Fruit fly (Drosophila melanogaster) whole organism, embryonic: ENCODE measurements around the gene CG46059.
A peak's percentile ranks its signal among the peaks of the same experiment; 100 is the strongest.

ENCODE experiments used
- Atf6 ChIP-seq: fragments of 200-800 bp; sonication (Bioruptor generic); IDR thresholded peaks from 2 replicates; pipeline ENCODE4 v1.3.6; 2022; ENCODE audit warnings: missing biosample characterization, missing genetic modification characterization
- B-H2 ChIP-seq: fragments of 200-800 bp; sonication (Bioruptor generic); optimal IDR thresholded peaks from 2 replicates; lab custom pipeline; 2018; ENCODE audit warnings: missing biosample characterization, mild to moderate bottlenecking, missing genetic modification characterization
- CG10462 ChIP-seq: fragments of 200-800 bp; sonication (Bioruptor generic); optimal IDR thresholded peaks from 2 replicates; lab custom pipeline; 2016; ENCODE audit warnings: missing biosample characterization, missing genetic modification characterization
- CG12236 ChIP-seq: fragments of 200-800 bp; sonication (Bioruptor generic); optimal IDR thresholded peaks from 2 replicates; lab custom pipeline; 2016; ENCODE audit warnings: missing biosample characterization, missing genetic modification characterization
- CG14667 ChIP-seq: fragments of 200-800 bp; sonication (Bioruptor generic); IDR thresholded peaks from 2 replicates; pipeline ENCODE4 v1.3.6; 2022; ENCODE audit warnings: missing biosample characterization, missing genetic modification characterization
- CG17361 ChIP-seq: fragments of 200-800 bp; sonication (Bioruptor generic); IDR thresholded peaks from 3 replicates; pipeline ENCODE4 v1.3.6; 2022; ENCODE audit warnings: missing biosample characterization, missing genetic modification characterization
- CG17385 ChIP-seq: fragments of 200-800 bp; sonication (Bioruptor generic); optimal IDR thresholded peaks from 3 replicates; lab custom pipeline; 2018; ENCODE audit warnings: missing biosample characterization, mild to moderate bottlenecking, missing genetic modification characterization
- CG17568 ChIP-seq: fragments of 200-800 bp; sonication (Bioruptor generic); optimal IDR thresholded peaks from 2 replicates; lab custom pipeline; 2018; ENCODE audit warnings: missing biosample characterization, mild to moderate bottlenecking, missing genetic modification characterization, moderate library complexity
- CG17612 ChIP-seq: fragments of 200-800 bp; sonication (Bioruptor generic); IDR thresholded peaks from 2 replicates; pipeline ENCODE4 v1.3.6; 2022; ENCODE audit warnings: missing biosample characterization, missing genetic modification characterization
- CG18476 ChIP-seq: fragments of 200-800 bp; sonication (Bioruptor generic); optimal IDR thresholded peaks from 2 replicates; lab custom pipeline; 2016; ENCODE audit warnings: missing biosample characterization, mild to moderate bottlenecking, missing genetic modification characterization
- CG18599 ChIP-seq: fragments of 200-800 bp; sonication (Bioruptor generic); optimal IDR thresholded peaks from 3 replicates; lab custom pipeline; 2017; ENCODE audit warnings: missing biosample characterization, missing genetic modification characterization, mild to moderate bottlenecking, moderate library complexity, missing genetic modification reagents
- CG2889 ChIP-seq: fragments of 200-800 bp; sonication (Bioruptor generic); IDR thresholded peaks from 3 replicates; pipeline ENCODE4 v1.3.6; 2022; ENCODE audit warnings: missing biosample characterization, missing genetic modification characterization
- CG30431 ChIP-seq: fragments of 200-800 bp; sonication (Bioruptor generic); optimal IDR thresholded peaks from 2 replicates; lab custom pipeline; 2017; ENCODE audit warnings: missing biosample characterization, missing genetic modification characterization
- CG6254 ChIP-seq: fragments of 200-800 bp; sonication (Bioruptor generic); optimal IDR thresholded peaks from 3 replicates; lab custom pipeline; 2017; ENCODE audit warnings: mild to moderate bottlenecking, missing biosample characterization, missing genetic modification reagents, missing genetic modification characterization
- CG6272 ChIP-seq: fragments of 200-800 bp; sonication (Bioruptor generic); IDR thresholded peaks from 2 replicates; pipeline ENCODE4 v1.3.6; 2022; ENCODE audit warnings: missing biosample characterization, missing genetic modification characterization
- CG6654 ChIP-seq: fragments of 200-800 bp; sonication (Bioruptor generic); optimal IDR thresholded peaks from 2 replicates; lab custom pipeline; 2017; ENCODE audit warnings: missing biosample characterization, mild to moderate bottlenecking, missing genetic modification characterization
- Chrac-16 ChIP-seq: fragments of 200-800 bp; sonication (Bioruptor generic); optimal IDR thresholded peaks from 3 replicates; lab custom pipeline; 2016; ENCODE audit warnings: missing biosample characterization, missing genetic modification characterization
- Deaf1 ChIP-seq: fragments of 200-800 bp; optimal IDR thresholded peaks from 3 replicates; lab custom pipeline; 2019; ENCODE audit warnings: missing biosample characterization, mild to moderate bottlenecking, missing genetic modification characterization, moderate library complexity
- Drgx ChIP-seq: fragments of 200-800 bp; sonication (Bioruptor generic); IDR thresholded peaks from 2 replicates; pipeline ENCODE4 v1.3.6; 2022; ENCODE audit warnings: missing biosample characterization, missing genetic modification characterization
- E2f1 ChIP-seq: fragments of 200-800 bp; sonication (Bioruptor generic); IDR thresholded peaks from 2 replicates; pipeline ENCODE4 v1.3.6; 2022; ENCODE audit warnings: missing biosample characterization, missing genetic modification characterization
- Eip74EF ChIP-seq, 2 experiments: fragments of 200-800 bp in 1 of 2; fragments of >200 bp in 1 of 2; sonication (Bioruptor generic) in 1 of 2; optimal IDR thresholded peaks; 2 replicates each; lab custom pipeline; 2017 to 2019; ENCODE audit warnings: missing biosample characterization in 2 of 2, missing genetic modification characterization in 2 of 2, mild to moderate bottlenecking in 1 of 2, moderate library complexity in 1 of 2
- Ets97D ChIP-seq: fragments of 200-800 bp; sonication (Bioruptor generic); optimal IDR thresholded peaks from 3 replicates; lab custom pipeline; 2016; ENCODE audit warnings: missing biosample characterization, missing genetic modification characterization
- Fer2 ChIP-seq: fragments of 200-800 bp; sonication (Bioruptor generic); optimal IDR thresholded peaks from 2 replicates; lab custom pipeline; 2018; ENCODE audit warnings: missing biosample characterization, mild to moderate bottlenecking, missing genetic modification characterization, moderate library complexity
- Poxn ChIP-seq: fragments of 200-800 bp; sonication (Bioruptor generic); IDR thresholded peaks from 2 replicates; pipeline ENCODE4 v1.3.6; 2022; ENCODE audit warnings: missing biosample characterization, missing genetic modification characterization
- amos ChIP-seq: fragments of 200-800 bp; sonication (Bioruptor generic); IDR thresholded peaks from 2 replicates; pipeline ENCODE4 v1.3.6; 2022; ENCODE audit warnings: missing biosample characterization, missing genetic modification characterization; ENCODE audit not compliant: partially characterized antibody
- ase ChIP-seq: fragments of 200-800 bp; sonication (Bioruptor generic); IDR thresholded peaks from 3 replicates; pipeline ENCODE4 v1.3.6; 2022; ENCODE audit warnings: missing biosample characterization, missing genetic modification characterization
- bcd ChIP-seq: fragments of 200-800 bp; sonication (Bioruptor generic); optimal IDR thresholded peaks from 2 replicates; lab custom pipeline; 2017; ENCODE audit warnings: missing biosample characterization, mild to moderate bottlenecking, missing genetic modification characterization
- caup ChIP-seq: fragments of 200-800 bp; sonication (Bioruptor generic); optimal IDR thresholded peaks from 3 replicates; lab custom pipeline; 2017; ENCODE audit warnings: missing biosample characterization, mild to moderate bottlenecking, missing genetic modification characterization, moderate library complexity; ENCODE audit not compliant: severe bottlenecking
- chn ChIP-seq: fragments of 200-800 bp; sonication (Bioruptor generic); optimal IDR thresholded peaks from 2 replicates; lab custom pipeline; 2016; ENCODE audit warnings: missing biosample characterization, missing genetic modification characterization
- corto ChIP-seq: fragments of 200-800 bp; sonication (Bioruptor generic); optimal IDR thresholded peaks from 2 replicates; lab custom pipeline; 2016; ENCODE audit warnings: missing biosample characterization, mild to moderate bottlenecking, missing genetic modification characterization, moderate library complexity
- dmrt99B ChIP-seq: fragments of 200-800 bp; sonication (Bioruptor generic); optimal IDR thresholded peaks from 2 replicates; lab custom pipeline; 2018; ENCODE audit warnings: missing biosample characterization, mild to moderate bottlenecking, missing genetic modification characterization, moderate library complexity
- en ChIP-seq: fragments of 200-800 bp; sonication (Bioruptor generic); optimal IDR thresholded peaks from 2 replicates; lab custom pipeline; 2016; ENCODE audit warnings: missing biosample characterization, missing genetic modification characterization
- esg ChIP-seq: fragments of 200-800 bp; sonication (Bioruptor generic); conservative IDR thresholded peaks from 2 replicates; pipeline ENCODE4 v1.3.6; 2022; ENCODE audit warnings: missing biosample characterization, missing genetic modification characterization
- gcm2 ChIP-seq: fragments of 200-800 bp; sonication (Bioruptor generic); optimal IDR thresholded peaks from 2 replicates; lab custom pipeline; 2016; ENCODE audit warnings: missing biosample characterization, missing genetic modification characterization
- gfzf ChIP-seq: fragments of 200-800 bp; sonication (Bioruptor generic); optimal IDR thresholded peaks from 2 replicates; lab custom pipeline; 2016; ENCODE audit warnings: missing biosample characterization, mild to moderate bottlenecking, missing genetic modification characterization, moderate library complexity
- gsb ChIP-seq: fragments of 200-800 bp; sonication (Bioruptor generic); IDR thresholded peaks from 2 replicates; pipeline ENCODE4 v1.3.6; 2022; ENCODE audit warnings: missing biosample characterization, missing genetic modification characterization
- kni ChIP-seq: fragments of 200-800 bp; sonication (Bioruptor generic); optimal IDR thresholded peaks from 3 replicates; lab custom pipeline; 2017; ENCODE audit warnings: mild to moderate bottlenecking, missing biosample characterization, missing genetic modification reagents, missing genetic modification characterization
- lab ChIP-seq: fragments of 200-800 bp; sonication (Bioruptor generic); optimal IDR thresholded peaks from 3 replicates; lab custom pipeline; 2017; ENCODE audit warnings: missing biosample characterization, missing genetic modification characterization, mild to moderate bottlenecking, moderate library complexity, missing genetic modification reagents
- oc ChIP-seq: fragments of 200-800 bp; sonication (Bioruptor generic); optimal IDR thresholded peaks from 2 replicates; lab custom pipeline; 2018; ENCODE audit warnings: missing biosample characterization, mild to moderate bottlenecking, missing genetic modification characterization, moderate library complexity
- org-1 ChIP-seq: fragments of 200-800 bp; sonication (Bioruptor generic); optimal IDR thresholded peaks from 2 replicates; lab custom pipeline; 2017; ENCODE audit warnings: missing biosample characterization, missing genetic modification characterization
- rib ChIP-seq: fragments of 200-800 bp; sonication (Bioruptor generic); IDR thresholded peaks from 2 replicates; pipeline ENCODE4 v1.3.6; 2022; ENCODE audit warnings: missing biosample characterization, missing genetic modification characterization
- row ChIP-seq: fragments of 200-800 bp; sonication (Bioruptor generic); IDR thresholded peaks from 3 replicates; pipeline ENCODE4 v1.3.6; 2022; ENCODE audit warnings: missing biosample characterization, missing genetic modification characterization
- seq ChIP-seq: fragments of 200-800 bp; sonication (Bioruptor generic); IDR thresholded peaks from 2 replicates; pipeline ENCODE4 v1.3.6; 2022; ENCODE audit warnings: missing biosample characterization, missing genetic modification characterization
- sisA ChIP-seq: fragments of 200-800 bp; sonication (Bioruptor generic); IDR thresholded peaks from 2 replicates; pipeline ENCODE4 v1.3.6; 2022; ENCODE audit warnings: missing biosample characterization, missing genetic modification characterization
- sna ChIP-seq: fragments of 200-800 bp; sonication (Bioruptor generic); IDR thresholded peaks from 2 replicates; pipeline ENCODE4 v1.3.6; 2022; ENCODE audit warnings: missing biosample characterization, missing genetic modification characterization; ENCODE audit not compliant: partially characterized antibody
- sob ChIP-seq: fragments of 200-800 bp; sonication (Bioruptor generic); IDR thresholded peaks from 2 replicates; pipeline ENCODE4 v1.3.6; 2022; ENCODE audit warnings: missing biosample characterization, missing genetic modification characterization
- trem ChIP-seq: fragments of 200-800 bp; optimal IDR thresholded peaks from 3 replicates; lab custom pipeline; 2019; ENCODE audit warnings: missing biosample characterization, mild to moderate bottlenecking, missing genetic modification characterization, moderate library complexity
- twi ChIP-seq: fragments of 200-800 bp; optimal IDR thresholded peaks from 2 replicates; lab custom pipeline; 2019; ENCODE audit warnings: missing biosample characterization, mild to moderate bottlenecking, missing genetic modification characterization, moderate library complexity
- wdn ChIP-seq: fragments of 200-800 bp; sonication (Bioruptor generic); IDR thresholded peaks from 2 replicates; pipeline ENCODE4 v1.3.6; 2022; ENCODE audit warnings: missing biosample characterization, missing genetic modification characterization
- zfh1 ChIP-seq: fragments of 200-800 bp; sonication (Bioruptor generic); IDR thresholded peaks from 3 replicates; pipeline ENCODE4 v1.3.6; 2022; ENCODE audit warnings: missing biosample characterization, missing genetic modification characterization

Gene CG46059

DNA sequence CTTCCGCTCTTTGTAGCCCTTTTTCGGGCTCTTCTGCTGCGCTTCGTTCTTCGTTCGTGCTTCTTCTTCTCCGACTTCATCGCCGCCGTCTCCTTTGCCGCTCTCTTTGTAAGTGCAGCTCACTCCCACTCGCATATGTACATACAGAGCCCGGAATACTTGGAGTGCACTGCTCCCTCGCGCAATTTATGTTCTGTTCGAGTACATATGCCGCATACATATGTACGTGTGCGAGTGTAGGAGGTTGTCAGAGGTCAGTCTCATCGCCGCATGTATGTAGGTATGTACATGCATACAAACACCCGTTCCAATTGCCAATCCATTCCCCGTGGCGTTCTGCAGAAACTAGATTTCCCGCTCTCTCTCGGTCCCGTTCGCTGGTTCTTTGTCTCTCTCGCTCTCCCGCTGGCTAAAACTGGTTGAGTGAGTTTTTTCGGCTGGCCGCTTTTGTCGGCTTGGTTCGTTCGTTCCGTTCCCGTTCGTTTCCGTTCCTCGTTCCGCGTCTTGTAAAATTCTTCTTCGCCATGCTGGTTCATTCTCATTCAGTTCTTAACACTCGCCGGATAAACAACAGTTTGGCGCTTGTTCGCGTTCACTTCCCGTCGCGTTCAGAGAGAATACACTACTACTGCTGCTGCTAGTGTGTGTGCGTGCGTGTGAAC is 25.5 kb downstream of the CG46059 start (continued):
- TF ChIP-seq sna (GFP tag; lab: Robert Waterston, UW) = no peak
- 0 out of 2 replicates have a peak, but pooled peaks have one; percentile 39 for TF ChIP-seq rib
- peak in 1 of 2 experiments; percentile 76 for TF ChIP-seq Eip74EF (GFP tag; optimal IDR thresholded peaks at IDR 0.05; lab: Kevin White, UChicago)
- no peak for TF ChIP-seq CG30431 (GFP tag; lab: Kevin White, UChicago)
- no peak for TF ChIP-seq CG14667 (GFP tag; lab: Robert Waterston, UW)
- peak; percentile 77 for TF ChIP-seq lab (GFP tag; lab: Kevin White, UChicago)
- no peak for TF ChIP-seq CG2889 (GFP tag; lab: Robert Waterston, UW)
- TF ChIP-seq row (GFP tag; lab: Robert Waterston, UW) = peak; percentile 24; the same call in 1 of the 3 replicates
- no peak for TF ChIP-seq CG6654 (GFP tag; lab: Kevin White, UChicago)
- TF ChIP-seq dmrt99B (tag; lab: Kevin White, UChicago) = no peak
- no peak for TF ChIP-seq oc (tag; lab: Kevin White, UChicago)
- no peak for TF ChIP-seq CG6254 (GFP tag; lab: Kevin White, UChicago)
- no peak for TF ChIP-seq bcd (GFP tag; lab: Kevin White, UChicago)
- no peak for TF ChIP-seq CG17612
- no peak for TF ChIP-seq wdn (GFP tag; lab: Robert Waterston, UW)
- no peak for TF ChIP-seq esg (GFP tag; lab: Robert Waterston, UW)
- TF ChIP-seq en = no peak
- TF ChIP-seq B-H2 (GFP tag; lab: Kevin White, UChicago) = peak; percentile 67
- TF ChIP-seq Deaf1 (tag; lab: Kevin White, UChicago) = peak; percentile 86
- TF ChIP-seq twi = peak; percentile 39
- TF ChIP-seq Fer2 (tag; lab: Kevin White, UChicago) = no peak
- TF ChIP-seq gfzf (GFP tag; lab: Kevin White, UChicago) = no peak
- TF ChIP-seq org-1 (GFP tag; lab: Kevin White, UChicago) = no peak
- peak; percentile 96 for TF ChIP-seq kni
- no peak for TF ChIP-seq zfh1 (GFP tag; lab: Robert Waterston, UW)
- no peak for TF ChIP-seq chn
- no peak for TF ChIP-seq sob
- no peak for TF ChIP-seq Drgx (GFP tag; lab: Robert Waterston, UW)
- no peak for TF ChIP-seq CG12236 (GFP tag; lab: Kevin White, UChicago)
- TF ChIP-seq CG17568 (GFP tag; lab: Kevin White, UChicago) = peak; percentile 58
- no peak for TF ChIP-seq CG6272 (GFP tag; lab: Robert Waterston, UW)
- TF ChIP-seq trem = peak; percentile 21
- peak; percentile 56 for TF ChIP-seq caup (GFP tag; lab: Kevin White, UChicago)
- TF ChIP-seq CG18476 (GFP tag; lab: Kevin White, UChicago) = no peak
- no peak for TF ChIP-seq gcm2
- no peak for TF ChIP-seq ase (GFP tag; lab: Robert Waterston, UW)
- no peak for TF ChIP-seq Poxn (GFP tag; lab: Robert Waterston, UW)
- peak; percentile 86 for TF ChIP-seq CG17385 (GFP tag; lab: Kevin White, UChicago)
- TF ChIP-seq E2f1 (GFP tag; lab: Robert Waterston, UW) = no peak
- peak; percentile 40 for TF ChIP-seq corto (GFP tag; lab: Kevin White, UChicago)
- no peak for TF ChIP-seq seq (GFP tag; lab: Robert Waterston, UW)
- no peak for TF ChIP-seq gsb
- TF ChIP-seq Chrac-16 = no peak
- TF ChIP-seq CG17361 (GFP tag; lab: Robert Waterston, UW) = no peak
- TF ChIP-seq Ets97D = no peak
- peak; percentile 54 for TF ChIP-seq CG18599 (GFP tag; lab: Kevin White, UChicago)
- TF ChIP-seq Atf6 = 0 out of 2 replicates have a peak, but pooled peaks have one; percentile 18
- TF ChIP-seq CG10462 (GFP tag; lab: Kevin White, UChicago) = no peak
- TF ChIP-seq amos (GFP tag; lab: Robert Waterston, UW) = peak; percentile 33; the same call in 1 of the 2 replicates
- no peak for TF ChIP-seq sisA (GFP tag; lab: Robert Waterston, UW)
